Worm (Caenorhabditis elegans): ENCODE results near the gene T14B4.1.
A peak's percentile ranks its signal among the peaks of the same experiment; 100 is the strongest.

DNA sequence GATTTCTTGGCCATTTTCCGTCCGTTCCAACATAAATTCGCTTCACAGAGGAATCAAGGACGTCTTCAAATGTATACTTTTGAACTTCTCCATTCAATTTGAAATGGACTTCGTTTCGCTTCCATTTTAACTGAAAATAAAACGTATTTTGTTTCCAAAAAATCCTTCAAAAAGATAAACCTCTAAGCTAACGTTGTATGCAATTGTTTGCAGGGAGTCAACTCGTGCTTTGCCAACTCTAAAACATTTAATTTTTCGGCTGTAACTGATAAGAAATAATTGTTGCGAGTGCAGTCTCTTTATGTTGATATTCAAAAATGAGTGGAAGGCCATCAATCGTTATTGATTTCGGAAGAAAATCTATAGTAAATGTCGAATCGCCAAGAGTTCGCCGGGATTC is 31.3 kb downstream of the T14B4.1 start, which contains the start of gene F41G3.18:
- no peak for TF ChIP-seq ztf-11 (tag; optimal IDR thresholded peaks at IDR 0.05)
- no peak for TF ChIP-seq unc-39 (tag; optimal IDR thresholded peaks at IDR 0.05)
- TF ChIP-seq mdl-1 (tag; optimal IDR thresholded peaks at IDR 0.05): no peak
- peak; percentile 35 for TF ChIP-seq fos-1 (tag; optimal IDR thresholded peaks at IDR 0.05)
- no peak for TF ChIP-seq elt-3 (tag; optimal IDR thresholded peaks at IDR 0.05)
- no peak for TF ChIP-seq lin-11 (tag; optimal IDR thresholded peaks at IDR 0.05)
